Worm (Caenorhabditis elegans): Measurements from ENCODE around the gene R10E4.11.

DNA sequence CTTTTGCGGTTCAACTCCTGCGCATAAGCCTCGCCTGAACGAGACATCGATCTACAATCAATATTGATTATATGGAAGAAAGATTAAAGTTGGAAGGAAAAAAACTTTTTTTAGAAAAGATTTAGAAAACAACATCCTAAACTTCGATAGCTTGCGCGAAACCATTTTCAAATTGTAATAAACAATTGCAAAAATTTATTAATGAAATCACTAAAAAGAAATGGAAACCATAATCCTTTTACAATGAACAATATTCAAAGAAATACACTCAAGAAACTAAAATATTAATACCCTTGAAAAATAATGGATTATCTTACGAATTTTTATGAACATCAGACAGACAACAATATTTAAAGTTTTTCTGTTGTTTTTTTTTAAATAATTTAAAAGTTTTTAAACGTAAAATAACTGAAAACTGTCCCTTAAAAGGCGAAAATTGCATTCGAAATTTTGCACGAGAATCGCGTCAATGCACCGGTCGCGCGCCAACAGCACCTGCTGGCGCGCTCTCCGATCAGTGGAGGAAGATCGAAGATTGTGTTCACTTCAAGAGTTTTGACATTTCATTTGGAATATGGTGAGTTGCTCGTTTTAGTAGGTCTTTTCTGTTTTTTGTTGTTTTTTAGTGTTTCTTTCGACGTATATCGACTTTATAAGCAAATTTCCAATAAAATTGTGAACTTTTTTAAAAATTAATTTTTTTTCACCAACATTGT, 31.5 kb downstream of the R10E4.11 start, which contains the start of the genes sftb-1 and R10E4.1:
- TF ChIP-seq dmd-4 (tag; optimal IDR thresholded peaks at IDR 0.05) (no peak), lin-13 (GFP tag; optimal IDR thresholded peaks at IDR 0.05) (peak; percentile 42), elt-3 (tag; optimal IDR thresholded peaks at IDR 0.05) (no peak)

All from whole organism, L2 larva.